Fruit fly (Drosophila melanogaster) whole organism, adult: ENCODE measurements around the gene CG44141.

Source experiments
- CG1620 ChIP-seq: fragments of 200-800 bp; sonication (Bioruptor generic); optimal IDR thresholded peaks from 2 replicates; lab custom pipeline; 2016; ENCODE audit warnings: missing biosample characterization, missing genetic modification characterization
- cnc ChIP-seq, 2 experiments: fragments of >200 bp; optimal IDR thresholded peaks; 2 replicates each; lab custom pipeline; 2017
- ovo ChIP-seq: fragments of 200-800 bp; sonication (Bioruptor generic); optimal IDR thresholded peaks from 2 replicates; lab custom pipeline; 2016; ENCODE audit warnings: missing biosample characterization, missing genetic modification characterization

DNA sequence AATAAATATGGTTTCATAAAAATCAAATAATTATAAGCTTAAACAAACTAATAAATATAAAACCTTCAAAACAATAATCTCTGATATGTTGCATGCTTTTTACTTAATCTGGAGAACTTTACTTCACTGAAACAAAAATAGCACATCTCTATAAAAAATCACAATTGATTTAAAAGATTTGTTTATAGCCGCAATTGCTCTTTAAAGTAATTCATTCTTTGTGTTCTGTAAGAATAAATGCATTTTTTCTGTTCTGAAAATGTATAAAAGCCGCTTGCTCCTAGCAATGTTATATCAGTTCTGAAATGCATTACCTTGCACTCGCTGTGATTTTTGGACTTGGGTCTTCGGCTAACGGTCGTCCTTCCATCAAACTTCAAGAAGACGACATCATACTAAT is 42.6 kb downstream of the CG44141 start, which contains the start of gene CG11865:
- TF ChIP-seq cnc (optimal IDR thresholded peaks at IDR 0.05; lab: Kevin White, UChicago) (no peak), ovo (GFP tag; lab: Kevin White, UChicago) (no peak), CG1620 (GFP tag; lab: Kevin White, UChicago) (no peak)
